Fruit fly (Drosophila melanogaster) Kc167 (cell line): ENCODE measurements around the gene CG9328.

Experiments used
- Myc ChIP-seq: fragments of >200 bp; optimal IDR thresholded peaks from 2 replicates; lab custom pipeline; 2017; ENCODE audit warnings: missing external identifiers
- Sin3A ChIP-seq: fragments of >200 bp; optimal IDR thresholded peaks from 2 replicates; lab custom pipeline; 2018; ENCODE audit warnings: missing external identifiers
- h ChIP-seq: fragments of >200 bp; optimal IDR thresholded peaks from 3 replicates; lab custom pipeline; 2018; ENCODE audit warnings: missing external identifiers
- insv ChIP-seq: fragments of >200 bp; optimal IDR thresholded peaks from 3 replicates; lab custom pipeline; 2018; ENCODE audit warnings: missing external identifiers
- psq ChIP-seq: fragments of >200 bp; optimal IDR thresholded peaks from 2 replicates; lab custom pipeline; 2017; ENCODE audit warnings: missing external identifiers

DNA sequence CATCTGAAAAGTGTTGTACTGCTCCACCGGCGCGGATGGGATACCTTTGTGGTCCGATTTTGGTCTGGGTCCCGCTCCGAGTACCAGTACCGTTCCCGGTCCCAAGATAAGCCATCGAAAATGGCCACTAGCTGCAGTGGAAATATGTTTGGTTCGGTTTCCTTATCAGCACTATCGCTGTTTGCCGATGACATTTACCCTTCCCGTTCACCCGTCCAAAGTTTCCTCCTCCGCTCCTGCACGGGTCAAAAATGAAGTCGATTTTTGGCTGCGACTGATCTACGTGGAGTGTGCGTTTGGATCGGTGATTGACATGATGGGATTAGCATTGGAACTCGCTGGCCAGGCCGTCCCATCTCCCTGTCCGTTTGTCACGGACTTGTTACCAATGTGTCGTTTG, 23.1 kb upstream of the CG9328 start:
- TF ChIP-seq h (lab: Kevin White, UChicago): no peak
- TF ChIP-seq Myc: no peak
- no peak for TF ChIP-seq Sin3A (lab: Kevin White, UChicago)
- no peak for TF ChIP-seq psq (lab: Kevin White, UChicago)
- no peak for TF ChIP-seq insv (lab: Kevin White, UChicago)
